Worm (Caenorhabditis elegans): ENCODE measurements around the gene C52A11.3.

ce11 chrII:10696060-10696459 is 41.1 kb upstream of the C52A11.3 start:
- TF ChIP-seq W03F9.2 (tag; optimal IDR thresholded peaks at IDR 0.05) (no peak), him-1 (tag; optimal IDR thresholded peaks at IDR 0.05) (no peak)
